Worm (Caenorhabditis elegans): ENCODE data around the gene hpo-40.

DNA sequence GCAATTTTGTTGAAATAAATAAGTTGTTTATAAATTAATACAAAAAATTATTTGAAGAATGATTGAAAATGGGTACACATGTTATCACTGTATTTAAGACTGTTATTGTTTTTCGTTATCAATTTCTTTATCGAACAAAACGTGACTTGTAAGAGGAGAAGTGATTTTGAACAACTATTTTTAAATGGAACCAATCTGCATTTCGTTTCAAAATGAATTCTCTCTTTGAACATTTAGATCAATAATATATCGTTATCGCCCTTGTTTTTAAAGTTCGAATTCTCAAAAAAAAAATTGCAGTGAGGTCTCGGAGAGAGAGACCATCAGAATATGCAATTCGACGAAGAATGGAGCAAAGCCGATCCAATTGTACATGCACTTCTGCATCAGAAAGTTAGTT, 33.5 kb upstream of the hpo-40 start, which contains the start of gene cul-5:
- no peak for TF ChIP-seq unc-62 (GFP tag; optimal IDR thresholded peaks at IDR 0.05 in 1 of 2)
- TF ChIP-seq unc-62 (tag; optimal IDR thresholded peaks at IDR 0.05), result no peak
- TF ChIP-seq nhr-25 (tag; optimal IDR thresholded peaks at IDR 0.05; ENCODE audit: borderline replicate concordance, insufficient read depth), result no peak
- no peak for TF ChIP-seq ceh-20 (GFP tag; IDR thresholded peaks at IDR 0.05)
- no peak for TF ChIP-seq lin-29 (GFP tag; IDR thresholded peaks at IDR 0.05)
- TF ChIP-seq nhr-6 (tag; optimal IDR thresholded peaks at IDR 0.05), result no peak
- no peak for TF ChIP-seq ama-1 (optimal IDR thresholded peaks at IDR 0.05)

Data from whole organism, L4 larva.